Worm (Caenorhabditis elegans) whole organism, young adult: ENCODE data around the gene era-1.

Experiments used
- B0019.2 ChIP-seq: fragments of 200-800 bp; sonication (Bioruptor generic); conservative IDR thresholded peaks from 2 replicates; pipeline ENCODE4 v1.3.6; 2022; ENCODE audit warnings: missing genetic modification reagents, missing genetic modification characterization, missing compliant biosample characterization
- B0336.3 ChIP-seq: fragments of 200-800 bp; sonication (Bioruptor generic); IDR thresholded peaks from 2 replicates; pipeline ENCODE4 v1.3.6; 2022; ENCODE audit warnings: missing genetic modification characterization, missing compliant biosample characterization
- F52B5.7 ChIP-seq: sonication (generic microtip); optimal IDR thresholded peaks from 2 replicates; lab custom pipeline; 2016; ENCODE audit warnings: mild to moderate bottlenecking, missing genetic modification characterization, missing compliant biosample characterization
- T07F8.4 ChIP-seq: sonication (generic microtip); optimal IDR thresholded peaks from 2 replicates; lab custom pipeline; 2016; ENCODE audit warnings: mild to moderate bottlenecking, missing genetic modification characterization, moderate library complexity, missing compliant biosample characterization
- T26A5.8 ChIP-seq: sonication (generic microtip); optimal IDR thresholded peaks from 2 replicates; lab custom pipeline; 2016; ENCODE audit warnings: missing genetic modification characterization, missing compliant biosample characterization
- Y67H2A.10 ChIP-seq: fragments of 200-800 bp; sonication (Bioruptor generic); conservative IDR thresholded peaks from 2 replicates; pipeline ENCODE4 v1.3.6; 2022; ENCODE audit warnings: missing genetic modification reagents, missing genetic modification characterization, missing compliant biosample characterization
- Y95B8A.8 ChIP-seq: fragments of 200-800 bp; sonication (Bioruptor generic); IDR thresholded peaks from 2 replicates; pipeline ENCODE4 v1.3.6; 2022; ENCODE audit warnings: missing genetic modification reagents, missing genetic modification characterization, missing compliant biosample characterization
- akir-1 ChIP-seq: fragments of 200-800 bp; sonication (Bioruptor generic); optimal IDR thresholded peaks from 2 replicates; lab custom pipeline; 2018; ENCODE audit warnings: mild to moderate bottlenecking, missing genetic modification characterization, moderate library complexity, missing compliant biosample characterization
- ama-1 ChIP-seq, 3 experiments: fragments of 150-350 bp in 1 of 3; sonication (generic microtip) in 2 of 3; optimal IDR thresholded peaks; 2 replicates each; lab custom pipeline; 2014 to 2018; ENCODE audit warnings: missing biosample characterization in 2 of 3, missing genetic modification characterization in 2 of 3, missing genetic modification reagents in 2 of 3
- aptf-3 ChIP-seq: fragments of 200-800 bp; sonication (Bioruptor generic); IDR thresholded peaks from 2 replicates; pipeline ENCODE4 v1.3.6; 2022; ENCODE audit warnings: missing genetic modification characterization, missing compliant biosample characterization
- athp-1 ChIP-seq: sonication (generic microtip); optimal IDR thresholded peaks from 2 replicates; lab custom pipeline; 2017; ENCODE audit warnings: mild to moderate bottlenecking, missing genetic modification characterization, missing compliant biosample characterization
- ceh-40 ChIP-seq: fragments of 200-800 bp; sonication (Bioruptor generic); IDR thresholded peaks from 2 replicates; pipeline ENCODE4 v1.3.6; 2022; ENCODE audit warnings: missing genetic modification characterization, missing compliant biosample characterization
- ceh-91 ChIP-seq: fragments of 200-800 bp; sonication (Bioruptor generic); IDR thresholded peaks from 2 replicates; pipeline ENCODE4 v1.3.6; 2022; ENCODE audit warnings: missing genetic modification reagents, missing genetic modification characterization, missing compliant biosample characterization
- dpff-1 ChIP-seq: sonication (generic microtip); optimal IDR thresholded peaks from 2 replicates; lab custom pipeline; 2017; ENCODE audit warnings: mild to moderate bottlenecking, missing genetic modification characterization, missing compliant biosample characterization
- egl-18 ChIP-seq: fragments of 200-800 bp; sonication (Bioruptor generic); IDR thresholded peaks from 2 replicates; pipeline ENCODE4 v1.3.6; 2022; ENCODE audit warnings: missing genetic modification reagents, missing genetic modification characterization, missing compliant biosample characterization
- ets-4 ChIP-seq: fragments of 200-800 bp; sonication (Bioruptor generic); optimal IDR thresholded peaks from 2 replicates; lab custom pipeline; 2018; ENCODE audit warnings: mild to moderate bottlenecking, missing genetic modification characterization, missing compliant biosample characterization
- fkh-3 ChIP-seq: sonication (generic microtip); optimal IDR thresholded peaks from 2 replicates; lab custom pipeline; 2016; ENCODE audit warnings: mild to moderate bottlenecking, missing genetic modification characterization, missing compliant biosample characterization
- hmg-1.2 ChIP-seq: fragments of 200-800 bp; sonication (Bioruptor generic); IDR thresholded peaks from 2 replicates; pipeline ENCODE4 v1.3.6; 2022; ENCODE audit warnings: missing genetic modification reagents, missing genetic modification characterization, missing compliant biosample characterization
- let-607 ChIP-seq, 2 experiments: fragments of 200-800 bp in 1 of 2; sonication (Bioruptor generic) in 1 of 2; sonication (generic microtip) in 1 of 2; optimal IDR thresholded peaks; 2 replicates each; lab custom pipeline; 2016 to 2018; ENCODE audit warnings: mild to moderate bottlenecking in 2 of 2, missing compliant biosample characterization in 2 of 2, missing genetic modification characterization in 2 of 2, moderate library complexity in 2 of 2, missing genotype in 1 of 2
- lin-26 ChIP-seq: fragments of 200-800 bp; sonication (Bioruptor generic); IDR thresholded peaks from 2 replicates; pipeline ENCODE4 v1.3.6; 2022; ENCODE audit warnings: missing genetic modification reagents, missing genetic modification characterization, missing compliant biosample characterization
- lir-1 ChIP-seq: fragments of 200-800 bp; sonication (Bioruptor generic); conservative IDR thresholded peaks from 2 replicates; pipeline ENCODE4 v1.3.6; 2022; ENCODE audit warnings: missing genetic modification reagents, missing genetic modification characterization, missing compliant biosample characterization
- lsl-1 ChIP-seq: fragments of 200-800 bp; sonication (Bioruptor generic); optimal IDR thresholded peaks from 2 replicates; lab custom pipeline; 2018; ENCODE audit warnings: mild to moderate bottlenecking, missing genetic modification characterization, moderate library complexity, missing compliant biosample characterization
- lsy-27 ChIP-seq: sonication (generic microtip); optimal IDR thresholded peaks from 2 replicates; lab custom pipeline; 2017; ENCODE audit warnings: missing genetic modification characterization, mild to moderate bottlenecking, missing compliant biosample characterization, antibody characterized with exemption, missing genotype, borderline replicate concordance; ENCODE audit not compliant: insufficient read depth
- madf-6 ChIP-seq: fragments of 200-800 bp; sonication (Bioruptor generic); IDR thresholded peaks from 2 replicates; pipeline ENCODE4 v1.3.6; 2022; ENCODE audit warnings: missing genetic modification reagents, missing genetic modification characterization, missing compliant biosample characterization
- nhr-120 ChIP-seq: fragments of 200-800 bp; sonication (Bioruptor generic); IDR thresholded peaks from 2 replicates; pipeline ENCODE4 v1.3.6; 2022; ENCODE audit warnings: missing genetic modification characterization, missing compliant biosample characterization
- rec-8 ChIP-seq, 2 experiments: sonication (generic microtip); optimal IDR thresholded peaks; 2 replicates each; lab custom pipeline; 2016; ENCODE audit warnings: mild to moderate bottlenecking in 2 of 2, missing genetic modification characterization in 2 of 2, missing genetic modification reagents in 2 of 2, missing genotype in 2 of 2, missing biosample characterization in 1 of 2, missing compliant biosample characterization in 1 of 2, moderate library complexity in 1 of 2
- sdz-38 ChIP-seq: sonication (generic microtip); optimal IDR thresholded peaks from 2 replicates; lab custom pipeline; 2016; ENCODE audit warnings: missing genotype, missing genetic modification characterization, missing compliant biosample characterization
- sptf-2 ChIP-seq: fragments of 200-800 bp; sonication (Bioruptor generic); optimal IDR thresholded peaks from 2 replicates; lab custom pipeline; 2018; ENCODE audit warnings: mild to moderate bottlenecking, missing genetic modification characterization, missing compliant biosample characterization
- unc-62 ChIP-seq: fragments of 150-350 bp; optimal IDR thresholded peaks from 2 replicates; lab custom pipeline; 2014; ENCODE audit warnings: missing biosample characterization, missing genetic modification reagents, missing genetic modification characterization
- xnd-1 ChIP-seq: sonication (generic microtip); optimal IDR thresholded peaks from 2 replicates; lab custom pipeline; 2016; ENCODE audit warnings: missing genotype, missing genetic modification reagents, missing genetic modification characterization, missing compliant biosample characterization
- ztf-26 ChIP-seq: sonication (generic microtip); optimal IDR thresholded peaks from 2 replicates; lab custom pipeline; 2017; ENCODE audit warnings: missing genetic modification characterization, missing compliant biosample characterization
- ztf-28 ChIP-seq: fragments of 200-800 bp; sonication (Bioruptor generic); IDR thresholded peaks from 2 replicates; pipeline ENCODE4 v1.3.6; 2022; ENCODE audit warnings: missing genetic modification reagents, missing genetic modification characterization, missing compliant biosample characterization
- ztf-3 ChIP-seq: fragments of 200-800 bp; sonication (Bioruptor generic); optimal IDR thresholded peaks from 2 replicates; lab custom pipeline; 2018; ENCODE audit warnings: mild to moderate bottlenecking, missing genetic modification characterization, missing compliant biosample characterization
- ztf-6 ChIP-seq: fragments of 200-800 bp; sonication (Bioruptor generic); IDR thresholded peaks from 2 replicates; pipeline ENCODE4 v1.3.6; 2022; ENCODE audit warnings: missing genetic modification reagents, missing genetic modification characterization, missing compliant biosample characterization

era-1 gene

DNA sequence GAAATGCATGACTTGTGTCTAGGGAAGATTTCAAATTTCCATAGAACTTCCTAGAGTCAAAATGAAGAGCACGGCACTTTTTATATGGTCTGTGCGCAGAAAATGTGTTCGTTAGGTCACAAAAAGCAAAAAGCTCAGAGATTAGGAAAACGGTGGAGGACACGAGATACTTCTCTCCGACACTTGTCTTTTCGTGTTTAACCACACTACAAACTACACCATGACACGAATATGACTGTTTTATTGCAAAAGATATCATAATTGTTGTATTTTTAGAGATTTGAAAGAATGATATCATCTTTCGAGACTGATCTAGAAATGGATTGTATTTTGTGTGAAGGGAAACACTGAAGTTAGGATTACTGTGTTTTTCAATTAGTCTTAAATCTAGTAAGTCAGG is 3.8 kb upstream of the era-1 start:
- TF ChIP-seq let-607 (tag; optimal IDR thresholded peaks at IDR 0.05; lab: Kevin White, UChicago) (no peak), ama-1 (optimal IDR thresholded peaks at IDR 0.05; lab: Kevin White, UChicago) (no peak), ama-1 (GFP tag; optimal IDR thresholded peaks at IDR 0.05; lab: Kevin White, UChicago) (no peak), ceh-91 (GFP tag; lab: Robert Waterston, UW) (no peak), sdz-38 (no peak), ztf-6 (GFP tag; lab: Robert Waterston, UW) (no peak), B0019.2 (no peak), Y67H2A.10 (GFP tag; lab: Robert Waterston, UW) (no peak), ztf-3 (GFP tag; lab: Kevin White, UChicago) (no peak), hmg-1.2 (GFP tag; lab: Robert Waterston, UW) (no peak), nhr-120 (GFP tag; lab: Robert Waterston, UW) (no peak)
- TF ChIP-seq, all 124 proteins: peak for 0

DNA sequence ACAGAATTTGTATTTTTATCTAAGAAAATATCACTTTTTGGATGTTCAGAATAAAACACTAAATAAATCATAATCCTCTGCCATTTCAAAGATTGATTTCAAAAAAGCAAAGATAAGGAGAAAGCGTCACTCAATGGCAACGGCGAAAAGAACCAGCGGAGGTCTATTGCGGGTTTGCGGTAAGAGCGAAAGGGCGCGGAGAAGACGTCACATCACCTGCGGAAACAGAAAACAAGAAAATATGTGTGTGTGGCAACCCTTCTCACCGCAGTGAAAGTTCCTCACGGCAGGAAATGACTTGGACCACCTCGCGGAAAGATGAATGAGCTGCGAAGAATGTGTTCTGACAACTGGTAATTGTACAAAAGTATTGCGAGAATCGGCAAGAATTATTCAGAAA is 3.0 kb upstream of the era-1 start:
- TF ChIP-seq akir-1 (no peak), ztf-28 (GFP tag; lab: Robert Waterston, UW) (no peak), F52B5.7 (tag; lab: Kevin White, UChicago) (no peak), ztf-6 (GFP tag; lab: Robert Waterston, UW) (no peak), fkh-3 (tag; lab: Kevin White, UChicago) (no peak), let-607 (tag; optimal IDR thresholded peaks at IDR 0.05; lab: Kevin White, UChicago) (no peak), sptf-2 (GFP tag; lab: Kevin White, UChicago) (no peak), unc-62 (GFP tag; lab: Kevin White, UChicago) (no peak), T07F8.4 (no peak), hmg-1.2 (GFP tag; lab: Robert Waterston, UW) (no peak)

DNA sequence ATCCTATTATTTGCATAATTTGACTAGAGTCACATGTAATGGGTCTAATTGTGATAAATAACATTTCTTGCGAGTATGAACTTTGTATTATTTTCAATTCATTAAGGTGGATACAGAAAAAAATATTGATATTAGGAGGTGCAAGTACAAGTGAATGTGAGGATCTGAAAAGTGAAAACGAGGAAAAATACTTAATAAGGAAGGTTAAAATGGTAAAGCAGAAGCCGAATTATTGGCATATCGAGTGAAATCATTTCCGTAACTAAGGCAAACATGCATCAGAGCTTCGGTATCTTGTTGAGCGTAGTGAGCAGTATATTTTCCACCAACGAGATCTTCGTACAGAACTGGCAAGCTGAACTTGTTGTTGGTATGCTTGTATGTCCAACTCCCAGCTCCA is 1.6 kb downstream of the era-1 start:
- 0 out of 2 replicates have a peak, but pooled peaks have one; percentile 7 for TF ChIP-seq Y95B8A.8 (GFP tag; lab: Robert Waterston, UW)
- no peak for TF ChIP-seq dpff-1 (tag; lab: Kevin White, UChicago)
- peak; percentile 55; the same call in 1 of the 2 replicates for TF ChIP-seq madf-6 (GFP tag; lab: Robert Waterston, UW)
- TF ChIP-seq lir-1 (GFP tag; lab: Robert Waterston, UW), result no peak
- no peak for TF ChIP-seq egl-18 (GFP tag; lab: Robert Waterston, UW)
- no peak for TF ChIP-seq sptf-2 (GFP tag; lab: Kevin White, UChicago)
- TF ChIP-seq sdz-38, result no peak
- peak; percentile 25 for TF ChIP-seq xnd-1
- no peak for TF ChIP-seq rec-8 (tag; optimal IDR thresholded peaks at IDR 0.05; lab: Kevin White, UChicago)
- TF ChIP-seq lin-26 (GFP tag; lab: Robert Waterston, UW), result peak; percentile 28; the same call in 1 of the 2 replicates
- TF ChIP-seq athp-1 (tag; lab: Kevin White, UChicago), result no peak
- no peak for TF ChIP-seq ceh-40 (GFP tag; lab: Robert Waterston, UW)
- TF ChIP-seq ets-4 (GFP tag; lab: Kevin White, UChicago), result no peak
- no peak for TF ChIP-seq lsy-27 (tag; lab: Kevin White, UChicago)
- TF ChIP-seq aptf-3, result no peak
- TF ChIP-seq T26A5.8, result no peak
- peak; percentile 58; the same call in 1 of the 2 replicates for TF ChIP-seq B0336.3 (GFP tag; lab: Robert Waterston, UW)
- no peak for TF ChIP-seq ztf-26 (tag; lab: Kevin White, UChicago)

DNA sequence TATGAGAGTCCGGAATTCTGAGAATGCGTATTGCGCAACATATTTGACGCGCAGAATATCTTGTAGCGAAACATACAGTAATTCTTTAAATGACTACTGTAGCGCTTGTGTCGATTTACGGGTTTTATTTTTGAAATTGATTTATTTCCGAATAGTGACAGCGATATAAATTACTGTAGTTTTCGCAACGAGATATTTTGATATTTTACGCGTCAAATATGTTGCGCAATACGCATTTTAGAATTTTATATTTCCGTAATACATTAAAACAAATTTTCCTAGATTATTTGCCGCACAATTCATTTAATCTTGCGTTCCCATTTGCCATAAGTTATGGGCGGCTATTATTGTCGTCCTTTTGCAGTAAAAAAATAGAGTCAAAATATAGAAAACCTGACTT is 2.5 kb downstream of the era-1 start:
- TF ChIP-seq lsl-1 (GFP tag; lab: Kevin White, UChicago), result peak; percentile 15
- no peak for TF ChIP-seq Y95B8A.8 (GFP tag; lab: Robert Waterston, UW)
- 0 out of 2 replicates have a peak, but pooled peaks have one; percentile 33 for TF ChIP-seq ceh-91 (GFP tag; lab: Robert Waterston, UW)
